Worm (Caenorhabditis elegans): ENCODE measurements around the gene ptr-19.

ce11 chrIII:10769693-10770092, 12.0 kb upstream of the ptr-19 start:
- TF ChIP-seq aly-2 (tag; optimal IDR thresholded peaks at IDR 0.05) (no peak), efl-1 (optimal IDR thresholded peaks at IDR 0.05) (no peak), efl-1 (GFP tag; optimal IDR thresholded peaks at IDR 0.05 in 1 of 2) (peak in 1 of 2 experiments; percentile 73), ces-1 (GFP tag; optimal IDR thresholded peaks at IDR 0.05) (no peak), pag-3 (tag; optimal IDR thresholded peaks at IDR 0.05; ENCODE audit: borderline replicate concordance, insufficient read depth) (no peak), nhr-237 (tag; optimal IDR thresholded peaks at IDR 0.05) (no peak), hpl-2 (GFP tag; optimal IDR thresholded peaks at IDR 0.05) (no peak), pax-3 (tag; optimal IDR thresholded peaks at IDR 0.05) (no peak)
